Worm (Caenorhabditis elegans): ENCODE results near the gene hsp-1.

Gene hsp-1

ce11 chrIV:17277459-17278173, 1.1 kb upstream of the hsp-1 start:
- 0 out of 2 replicates have a peak, but pooled peaks have one; percentile 11 for TF ChIP-seq lin-26 (GFP tag; IDR thresholded peaks at IDR 0.05)
- TF ChIP-seq madf-3 (GFP tag; IDR thresholded peaks at IDR 0.05): 0 out of 2 replicates have a peak, but pooled peaks have one; percentile 1
- 0 out of 2 replicates have a peak, but pooled peaks have one; percentile 22 for TF ChIP-seq ceh-58 (GFP tag; IDR thresholded peaks at IDR 0.05)
- TF ChIP-seq nfyb-1 (GFP tag; IDR thresholded peaks at IDR 0.05): peak; percentile 28; the same call in 1 of the 2 replicates
- no peak for TF ChIP-seq hrde-1 (tag; optimal IDR thresholded peaks at IDR 0.05; ENCODE audit: borderline replicate concordance)

DNA sequence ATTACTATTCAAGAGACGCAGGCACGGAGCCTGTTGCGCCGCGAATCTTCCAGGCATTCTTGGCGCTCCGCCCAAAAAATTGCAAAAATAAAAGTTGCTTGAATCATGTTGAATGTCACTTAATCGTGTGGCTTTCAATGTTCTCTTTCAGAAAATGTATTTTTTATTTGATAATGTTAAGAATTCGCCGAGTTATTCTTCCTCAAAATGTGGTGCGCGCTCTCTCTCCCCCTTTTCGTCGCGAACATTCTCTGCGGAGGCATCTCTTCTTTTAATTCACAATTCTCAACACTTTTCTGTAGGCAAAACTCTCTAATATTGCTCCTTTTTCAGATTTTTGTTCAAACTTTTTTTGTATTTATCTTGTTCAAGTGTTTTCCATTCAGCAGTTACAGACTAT, 396 bp upstream of the hsp-1 start:
- peak; percentile 61; the same call in 1 of the 2 replicates for TF ChIP-seq egl-44 (GFP tag; IDR thresholded peaks at IDR 0.05)
- peak; percentile 68 for TF ChIP-seq lin-26 (GFP tag; IDR thresholded peaks at IDR 0.05)
- TF ChIP-seq ama-1 (optimal IDR thresholded peaks at IDR 0.05): peak; percentile 44
- TF ChIP-seq ama-1 (GFP tag; optimal IDR thresholded peaks at IDR 0.05): peak in 1 of 2 experiments; percentile 74
- peak; percentile 96 for TF ChIP-seq ceh-27 (GFP tag; optimal IDR thresholded peaks at IDR 0.05)
- TF ChIP-seq F39B2.1 (GFP tag; IDR thresholded peaks at IDR 0.05): no peak
- TF ChIP-seq ztf-25 (GFP tag; IDR thresholded peaks at IDR 0.05): 0 out of 2 replicates have a peak, but pooled peaks have one; percentile 33
- TF ChIP-seq zim-3 (tag; optimal IDR thresholded peaks at IDR 0.05): peak; percentile 95
- TF ChIP-seq dox-1 (GFP tag; IDR thresholded peaks at IDR 0.05): peak; percentile 96
- peak; percentile 79 for TF ChIP-seq ceh-79 (tag; optimal IDR thresholded peaks at IDR 0.05)
- peak; percentile 24 for TF ChIP-seq die-1 (tag; optimal IDR thresholded peaks at IDR 0.05)
- TF ChIP-seq ets-4 (GFP tag; optimal IDR thresholded peaks at IDR 0.05): no peak
- peak; percentile 97 for TF ChIP-seq ekl-4 (GFP tag; IDR thresholded peaks at IDR 0.05)
- peak; percentile 97 for TF ChIP-seq ztf-26 (tag; optimal IDR thresholded peaks at IDR 0.05)
- TF ChIP-seq zfh-2 (GFP tag; conservative IDR thresholded peaks at IDR 0.05): 0 out of 2 replicates have a peak, but pooled peaks have one; percentile 31
- no peak for TF ChIP-seq nfya-1 (tag; optimal IDR thresholded peaks at IDR 0.05; ENCODE audit: borderline replicate concordance, insufficient read depth)
- no peak for TF ChIP-seq nhr-120 (GFP tag; IDR thresholded peaks at IDR 0.05)
- TF ChIP-seq madf-10 (tag; optimal IDR thresholded peaks at IDR 0.05): peak; percentile 91
- TF ChIP-seq attf-3 (GFP tag; conservative IDR thresholded peaks at IDR 0.05): peak; percentile 74
- TF ChIP-seq let-526 (GFP tag; IDR thresholded peaks at IDR 0.05): peak; percentile 98
- TF ChIP-seq T07F8.4 (tag; optimal IDR thresholded peaks at IDR 0.05): no peak
- peak; percentile 82 to 91 for TF ChIP-seq let-607 (tag; optimal IDR thresholded peaks at IDR 0.05)
- TF ChIP-seq xnd-1 (tag; optimal IDR thresholded peaks at IDR 0.05): peak; percentile 57
- TF ChIP-seq madf-3 (GFP tag; IDR thresholded peaks at IDR 0.05): peak; percentile 94
- peak; percentile 1 for TF ChIP-seq lsy-27 (tag; optimal IDR thresholded peaks at IDR 0.05; ENCODE audit: borderline replicate concordance, insufficient read depth)
- no peak for TF ChIP-seq unc-62 (GFP tag; optimal IDR thresholded peaks at IDR 0.05)
- peak; percentile 97 for TF ChIP-seq chd-7 (tag; optimal IDR thresholded peaks at IDR 0.05)
- TF ChIP-seq ztf-28 (GFP tag; IDR thresholded peaks at IDR 0.05): peak; percentile 92
- TF ChIP-seq somi-1 (GFP tag; optimal IDR thresholded peaks at IDR 0.05): peak; percentile 98
- peak; percentile 93 for TF ChIP-seq lin-54 (GFP tag; optimal IDR thresholded peaks at IDR 0.05)
- no peak for TF ChIP-seq F57A8.1 (GFP tag; optimal IDR thresholded peaks at IDR 0.05)
- peak; percentile 91 for TF ChIP-seq C06A6.2 (GFP tag; conservative IDR thresholded peaks at IDR 0.05)
- TF ChIP-seq hlh-26 (GFP tag; conservative IDR thresholded peaks at IDR 0.05): no peak
- peak; percentile 88 for TF ChIP-seq gei-17 (GFP tag; optimal IDR thresholded peaks at IDR 0.05)
- peak; percentile 49 for TF ChIP-seq nhr-80 (tag; optimal IDR thresholded peaks at IDR 0.05)
- peak; percentile 5 for TF ChIP-seq T26A5.8 (tag; optimal IDR thresholded peaks at IDR 0.05)
- TF ChIP-seq B0019.2 (GFP tag; conservative IDR thresholded peaks at IDR 0.05): peak; percentile 80
- peak; percentile 90 for TF ChIP-seq attf-6 (GFP tag; IDR thresholded peaks at IDR 0.05)
- peak; percentile 45 for TF ChIP-seq dpl-1 (GFP tag; optimal IDR thresholded peaks at IDR 0.05)
- TF ChIP-seq lin-40 (tag; optimal IDR thresholded peaks at IDR 0.05): peak; percentile 99
- TF ChIP-seq lag-1 (GFP tag; IDR thresholded peaks at IDR 0.05): no peak
- peak; percentile 81 for TF ChIP-seq F10E7.11 (tag; optimal IDR thresholded peaks at IDR 0.05)
- no peak for TF ChIP-seq ceh-58 (GFP tag; IDR thresholded peaks at IDR 0.05)

Measured in whole organism, young adult.